Worm (Caenorhabditis elegans) whole organism, L2 larva: ENCODE measurements around the gene flp-21.

Source experiments
- aly-2 ChIP-seq: fragments of 150-350 bp; optimal IDR thresholded peaks from 2 replicates; lab custom pipeline; 2014; ENCODE audit warnings: missing biosample characterization, missing genetic modification characterization
- ceh-16 ChIP-seq: fragments of 150-350 bp; optimal IDR thresholded peaks from 2 replicates; lab custom pipeline; 2014; ENCODE audit warnings: missing biosample characterization, missing genetic modification characterization
- ceh-82 ChIP-seq: fragments of 150-350 bp; optimal IDR thresholded peaks from 2 replicates; lab custom pipeline; 2014; ENCODE audit warnings: missing biosample characterization, missing genetic modification characterization
- lsy-2 ChIP-seq, 2 experiments: fragments of 150-350 bp in 1 of 2; sonication (generic microtip) in 1 of 2; optimal IDR thresholded peaks; 2 replicates each; lab custom pipeline; 2014 to 2017; ENCODE audit warnings: missing biosample characterization in 2 of 2, missing genetic modification characterization in 2 of 2
- nhr-10 ChIP-seq: sonication (generic microtip); optimal IDR thresholded peaks from 2 replicates; lab custom pipeline; 2017; ENCODE audit warnings: missing biosample characterization, missing genetic modification characterization
- nhr-11 ChIP-seq: fragments of 150-350 bp; optimal IDR thresholded peaks from 2 replicates; lab custom pipeline; 2014; ENCODE audit warnings: missing biosample characterization, missing genetic modification characterization
- nhr-25 ChIP-seq: fragments of 150-350 bp; sonication (generic microtip); optimal IDR thresholded peaks from 3 replicates; lab custom pipeline; 2014; ENCODE audit warnings: missing biosample characterization, missing genetic modification characterization
- sma-9 ChIP-seq, 2 experiments: fragments of 150-350 bp in 1 of 2; sonication (generic microtip) in 1 of 2; optimal IDR thresholded peaks; 2 replicates each; lab custom pipeline; 2014 to 2016; ENCODE audit warnings: missing genetic modification characterization in 2 of 2, mild to moderate bottlenecking in 1 of 2, missing biosample characterization in 1 of 2, missing compliant biosample characterization in 1 of 2, missing genetic modification reagents in 1 of 2, moderate library complexity in 1 of 2
- unc-39 ChIP-seq: fragments of 150-350 bp; optimal IDR thresholded peaks from 2 replicates; lab custom pipeline; 2014; ENCODE audit warnings: missing biosample characterization, missing genetic modification characterization
- unc-55 ChIP-seq: fragments of 150-350 bp; sonication (generic microtip); optimal IDR thresholded peaks from 3 replicates; lab custom pipeline; 2014; ENCODE audit warnings: missing biosample characterization, missing genetic modification reagents, missing genetic modification characterization
- unc-62 ChIP-seq: fragments of 150-350 bp; optimal IDR thresholded peaks from 2 replicates; lab custom pipeline; 2014; ENCODE audit warnings: missing biosample characterization, missing genetic modification reagents, missing genetic modification characterization
- ztf-4 ChIP-seq: fragments of 150-350 bp; optimal IDR thresholded peaks from 2 replicates; lab custom pipeline; 2014; ENCODE audit warnings: missing biosample characterization, missing genetic modification characterization

ce11 chrV:7808444-7808843, 15.3 kb downstream of the flp-21 start:
- TF ChIP-seq nhr-10 (tag; lab: Kevin White, UChicago), result no peak
- no peak for TF ChIP-seq unc-62 (GFP tag; lab: Kevin White, UChicago)
- no peak for TF ChIP-seq ceh-16
- TF ChIP-seq ztf-4 (tag; lab: Kevin White, UChicago), result no peak
- no peak for TF ChIP-seq nhr-11
- TF ChIP-seq lsy-2 (tag; optimal IDR thresholded peaks at IDR 0.05; lab: Kevin White, UChicago), result no peak
- no peak for TF ChIP-seq nhr-25 (tag; lab: Kevin White, UChicago)
- no peak for TF ChIP-seq unc-39 (tag; lab: Kevin White, UChicago)
- TF ChIP-seq sma-9 (GFP tag; optimal IDR thresholded peaks at IDR 0.05; lab: Kevin White, UChicago), result no peak
- TF ChIP-seq sma-9 (tag; optimal IDR thresholded peaks at IDR 0.05; lab: Kevin White, UChicago), result no peak
- TF ChIP-seq unc-55 (GFP tag; lab: Kevin White, UChicago), result no peak
- no peak for TF ChIP-seq ceh-82 (tag; lab: Kevin White, UChicago)
- TF ChIP-seq aly-2 (tag; lab: Kevin White, UChicago), result no peak
